Fruit fly (Drosophila melanogaster) whole organism, pupa: ENCODE data around the gene Acsx3.

Experiments
- CG12605 ChIP-seq: fragments of 200-800 bp; sonication (Bioruptor generic); IDR thresholded peaks from 2 replicates; pipeline ENCODE4 v1.3.6; 2022; ENCODE audit warnings: missing biosample characterization, missing genetic modification characterization
- CG13204 ChIP-seq: fragments of 200-800 bp; sonication (Bioruptor generic); optimal IDR thresholded peaks from 2 replicates; lab custom pipeline; 2018; ENCODE audit warnings: missing biosample characterization, mild to moderate bottlenecking, missing genetic modification characterization, moderate library complexity
- CG14655 ChIP-seq: fragments of 200-800 bp; sonication (Bioruptor generic); optimal IDR thresholded peaks from 3 replicates; lab custom pipeline; 2017; ENCODE audit warnings: mild to moderate bottlenecking, missing biosample characterization, missing genetic modification reagents, missing genetic modification characterization
- CG17806 ChIP-seq: fragments of 200-800 bp; sonication (Bioruptor generic); optimal IDR thresholded peaks from 2 replicates; lab custom pipeline; 2018; ENCODE audit warnings: missing biosample characterization, mild to moderate bottlenecking, missing genetic modification characterization, moderate library complexity
- CG34367 ChIP-seq: fragments of 200-800 bp; sonication (Bioruptor generic); optimal IDR thresholded peaks from 2 replicates; lab custom pipeline; 2018; ENCODE audit warnings: missing biosample characterization, mild to moderate bottlenecking, missing genetic modification characterization
- CG8301 ChIP-seq: fragments of 200-800 bp; sonication (Bioruptor generic); optimal IDR thresholded peaks from 2 replicates; lab custom pipeline; 2018; ENCODE audit warnings: missing biosample characterization, mild to moderate bottlenecking, missing genetic modification characterization
- D1 ChIP-seq: fragments of 200-800 bp; sonication (Bioruptor generic); optimal IDR thresholded peaks from 2 replicates; lab custom pipeline; 2018; ENCODE audit warnings: missing biosample characterization, mild to moderate bottlenecking, missing genetic modification characterization, moderate library complexity
- EcR ChIP-seq: fragments of 200-800 bp; sonication (Bioruptor generic); optimal IDR thresholded peaks from 3 replicates; lab custom pipeline; 2019; ENCODE audit warnings: missing biosample characterization, missing genetic modification characterization, mild to moderate bottlenecking, moderate library complexity, missing genetic modification reagents
- Pif1A ChIP-seq: fragments of 200-800 bp; sonication (Bioruptor generic); optimal IDR thresholded peaks from 3 replicates; lab custom pipeline; 2016; ENCODE audit warnings: missing biosample characterization, missing genetic modification characterization
- fd96Ca ChIP-seq: fragments of 200-800 bp; sonication (Bioruptor generic); IDR thresholded peaks from 3 replicates; pipeline ENCODE4 v1.3.6; 2022; ENCODE audit warnings: missing biosample characterization, missing genetic modification characterization

- no peak for TF ChIP-seq CG12605
- no peak for TF ChIP-seq CG14655 (GFP tag; lab: Kevin White, UChicago)
- TF ChIP-seq CG13204 (GFP tag; lab: Kevin White, UChicago), result no peak
- no peak for TF ChIP-seq EcR
- TF ChIP-seq CG17806 (tag; lab: Kevin White, UChicago), result no peak
- no peak for TF ChIP-seq Pif1A (GFP tag; lab: Kevin White, UChicago)
- TF ChIP-seq D1, result no peak
- TF ChIP-seq fd96Ca (GFP tag; lab: Robert Waterston, UW), result no peak
- no peak for TF ChIP-seq CG8301 (tag; lab: Kevin White, UChicago)
- TF ChIP-seq CG34367 (tag; lab: Kevin White, UChicago), result no peak
Measured at dm6 chr3R:19801752-19802151, 20.7 kb downstream of the Acsx3 start.
